Fruit fly (Drosophila melanogaster) whole organism, wandering third instar larva: ENCODE data around the gene Nemp.
A peak's percentile ranks its signal among the peaks of the same experiment; 100 is the strongest.

Experiments used
- Abd-B ChIP-seq: fragments of >200 bp; optimal IDR thresholded peaks from 2 replicates; lab custom pipeline; 2017; ENCODE audit warnings: missing biosample characterization, missing genetic modification characterization
- CG32264 ChIP-seq: fragments of 200-800 bp; sonication (Bioruptor generic); optimal IDR thresholded peaks from 2 replicates; lab custom pipeline; 2016; ENCODE audit warnings: missing biosample characterization, missing genetic modification characterization
- CG9705 ChIP-seq: fragments of 200-800 bp; sonication (Bioruptor generic); optimal IDR thresholded peaks from 2 replicates; lab custom pipeline; 2018; ENCODE audit warnings: missing biosample characterization, mild to moderate bottlenecking, missing genetic modification characterization
- CrebA ChIP-seq: fragments of 200-800 bp; sonication (Bioruptor generic); optimal IDR thresholded peaks from 2 replicates; lab custom pipeline; 2016; ENCODE audit warnings: missing biosample characterization, mild to moderate bottlenecking, missing genetic modification characterization, borderline replicate concordance
- Dfd ChIP-seq: fragments of >200 bp; optimal IDR thresholded peaks from 2 replicates; lab custom pipeline; 2017; ENCODE audit warnings: missing biosample characterization, missing genetic modification characterization
- Dif ChIP-seq: fragments of 200-275, 200-300 bp; sonication (Bioruptor generic); optimal IDR thresholded peaks from 2 replicates; lab custom pipeline; 2018; ENCODE audit warnings: missing biosample characterization, missing genetic modification characterization; ENCODE audit not compliant: partially characterized antibody
- GATAd ChIP-seq: sonication (Bioruptor generic); optimal IDR thresholded peaks from 2 replicates; lab custom pipeline; 2016; ENCODE audit warnings: missing biosample characterization, missing genetic modification characterization
- HLH106 ChIP-seq: fragments of 200-800 bp; optimal IDR thresholded peaks from 3 replicates; lab custom pipeline; 2019; ENCODE audit warnings: missing biosample characterization, mild to moderate bottlenecking, missing genetic modification characterization, moderate library complexity
- Hr78 ChIP-seq: fragments of >200 bp; optimal IDR thresholded peaks from 2 replicates; lab custom pipeline; 2017; ENCODE audit warnings: missing biosample characterization, missing genetic modification characterization
- Hr83 ChIP-seq: fragments of 200-300 bp; sonication (Bioruptor generic); optimal IDR thresholded peaks from 2 replicates; lab custom pipeline; 2016; ENCODE audit warnings: missing biosample characterization, mild to moderate bottlenecking, missing genetic modification characterization, moderate library complexity; ENCODE audit not compliant: poor library complexity, severe bottlenecking
- Jra ChIP-seq: sonication (Bioruptor generic); optimal IDR thresholded peaks from 2 replicates; lab custom pipeline; 2016; ENCODE audit warnings: missing biosample characterization, missing genetic modification characterization
- Mio ChIP-seq: sonication (Bioruptor generic); optimal IDR thresholded peaks from 2 replicates; lab custom pipeline; 2016; ENCODE audit warnings: missing biosample characterization, missing genetic modification characterization
- Myc ChIP-seq: fragments of >200 bp; optimal IDR thresholded peaks from 2 replicates; lab custom pipeline; 2017
- N ChIP-seq: fragments of >200 bp; optimal IDR thresholded peaks from 2 replicates; lab custom pipeline; 2018; ENCODE audit warnings: missing biosample characterization, missing external identifiers, missing genetic modification characterization
- OdsH ChIP-seq: fragments of 200-800 bp; sonication (Bioruptor generic); optimal IDR thresholded peaks from 2 replicates; lab custom pipeline; 2016; ENCODE audit warnings: missing biosample characterization, mild to moderate bottlenecking, missing genetic modification characterization
- Rel ChIP-seq, 2 experiments: fragments of 200-800 bp; sonication (Bioruptor generic) in 1 of 2; optimal IDR thresholded peaks; 2 replicates in 1 of 2; 3 replicates in 1 of 2; lab custom pipeline; 2016 to 2019; ENCODE audit warnings: mild to moderate bottlenecking in 2 of 2, missing biosample characterization in 2 of 2, missing genetic modification characterization in 2 of 2, moderate library complexity in 1 of 2
- Sp1 ChIP-seq: fragments of 200-800 bp; sonication (Bioruptor generic); optimal IDR thresholded peaks from 3 replicates; lab custom pipeline; 2019; ENCODE audit warnings: missing biosample characterization, mild to moderate bottlenecking, missing genetic modification characterization, moderate library complexity
- Vsx2 ChIP-seq: fragments of 200-300, 225-300 bp; sonication (Bioruptor generic); optimal IDR thresholded peaks from 2 replicates; lab custom pipeline; 2018; ENCODE audit warnings: missing biosample characterization, missing genetic modification characterization; ENCODE audit not compliant: partially characterized antibody
- br ChIP-seq: fragments of 200-800 bp; sonication (Bioruptor generic); optimal IDR thresholded peaks from 2 replicates; lab custom pipeline; 2016; ENCODE audit warnings: missing biosample characterization, missing genetic modification characterization
- brk ChIP-seq: fragments of 200-800 bp; sonication (Bioruptor generic); optimal IDR thresholded peaks from 2 replicates; lab custom pipeline; 2016; ENCODE audit warnings: missing biosample characterization, mild to moderate bottlenecking, missing genetic modification characterization
- dl ChIP-seq, 2 experiments: fragments of 175-275, 200-275 bp in 1 of 2; fragments of 200-275 bp in 1 of 2; sonication (Bioruptor generic); optimal IDR thresholded peaks; lab custom pipeline; 2018; ENCODE audit warnings: mild to moderate bottlenecking in 2 of 2, missing biosample characterization in 2 of 2, missing genetic modification characterization in 2 of 2, moderate library complexity in 2 of 2; ENCODE audit not compliant: partially characterized antibody in 2 of 2, insufficient read depth in 1 of 2
- dmrt93B ChIP-seq: fragments of 200-800 bp; sonication (Bioruptor generic); optimal IDR thresholded peaks from 2 replicates; lab custom pipeline; 2018; ENCODE audit warnings: missing biosample characterization, mild to moderate bottlenecking, missing genetic modification characterization
- dsf ChIP-seq: sonication (Bioruptor generic); optimal IDR thresholded peaks from 2 replicates; lab custom pipeline; 2016; ENCODE audit warnings: missing biosample characterization, missing genetic modification characterization, borderline replicate concordance
- ey ChIP-seq: fragments of 200-800 bp; sonication (Bioruptor generic); optimal IDR thresholded peaks from 2 replicates; lab custom pipeline; 2016; ENCODE audit warnings: missing biosample characterization, missing genetic modification characterization
- foxo ChIP-seq, 2 experiments: fragments of 200-800 bp; sonication (Bioruptor generic); optimal IDR thresholded peaks; 2 replicates in 1 of 2; 3 replicates in 1 of 2; lab custom pipeline; 2016 to 2017; ENCODE audit warnings: missing biosample characterization in 2 of 2, missing genetic modification characterization in 2 of 2
- fru ChIP-seq: fragments of 200-800 bp; sonication (Bioruptor generic); optimal IDR thresholded peaks from 3 replicates; lab custom pipeline; 2016; ENCODE audit warnings: missing biosample characterization, mild to moderate bottlenecking, missing genetic modification characterization
- h ChIP-seq: fragments of 200-800 bp; sonication (Bioruptor generic); optimal IDR thresholded peaks from 3 replicates; lab custom pipeline; 2016; ENCODE audit warnings: missing biosample characterization, mild to moderate bottlenecking, missing genetic modification characterization
- jim ChIP-seq: fragments of 175-275, 200-325 bp; sonication (Bioruptor generic); optimal IDR thresholded peaks from 2 replicates; lab custom pipeline; 2016; ENCODE audit warnings: missing biosample characterization, mild to moderate bottlenecking, missing genetic modification characterization
- lola ChIP-seq: fragments of >200 bp; optimal IDR thresholded peaks from 2 replicates; lab custom pipeline; 2017; ENCODE audit warnings: missing biosample characterization, missing genetic modification characterization
- pan ChIP-seq: fragments of >200 bp; optimal IDR thresholded peaks from 2 replicates; lab custom pipeline; 2017
- psq ChIP-seq: fragments of 200-800 bp; sonication (Bioruptor generic); optimal IDR thresholded peaks from 3 replicates; lab custom pipeline; 2017; ENCODE audit warnings: missing biosample characterization, mild to moderate bottlenecking, missing genetic modification characterization, moderate library complexity
- rgr ChIP-seq: fragments of 200-800 bp; sonication (Bioruptor generic); optimal IDR thresholded peaks from 3 replicates; lab custom pipeline; 2016; ENCODE audit warnings: missing biosample characterization, mild to moderate bottlenecking, missing genetic modification characterization
- sage ChIP-seq: fragments of 200-800 bp; sonication (Bioruptor generic); optimal IDR thresholded peaks from 2 replicates; lab custom pipeline; 2016; ENCODE audit warnings: missing biosample characterization, mild to moderate bottlenecking, missing genetic modification characterization
- sv ChIP-seq: fragments of 200-800 bp; sonication (Bioruptor generic); optimal IDR thresholded peaks from 3 replicates; lab custom pipeline; 2016; ENCODE audit warnings: missing biosample characterization, missing genetic modification characterization
- tai ChIP-seq: sonication (Bioruptor generic); optimal IDR thresholded peaks from 2 replicates; lab custom pipeline; 2016; ENCODE audit warnings: missing biosample characterization, missing genetic modification characterization
- usp ChIP-seq: fragments of >200 bp; optimal IDR thresholded peaks from 2 replicates; lab custom pipeline; 2017; ENCODE audit warnings: missing biosample characterization, missing genetic modification characterization
- woc ChIP-seq: sonication (Bioruptor generic); optimal IDR thresholded peaks from 2 replicates; lab custom pipeline; 2016; ENCODE audit warnings: missing biosample characterization, mild to moderate bottlenecking, missing genetic modification characterization

Gene Nemp

DNA sequence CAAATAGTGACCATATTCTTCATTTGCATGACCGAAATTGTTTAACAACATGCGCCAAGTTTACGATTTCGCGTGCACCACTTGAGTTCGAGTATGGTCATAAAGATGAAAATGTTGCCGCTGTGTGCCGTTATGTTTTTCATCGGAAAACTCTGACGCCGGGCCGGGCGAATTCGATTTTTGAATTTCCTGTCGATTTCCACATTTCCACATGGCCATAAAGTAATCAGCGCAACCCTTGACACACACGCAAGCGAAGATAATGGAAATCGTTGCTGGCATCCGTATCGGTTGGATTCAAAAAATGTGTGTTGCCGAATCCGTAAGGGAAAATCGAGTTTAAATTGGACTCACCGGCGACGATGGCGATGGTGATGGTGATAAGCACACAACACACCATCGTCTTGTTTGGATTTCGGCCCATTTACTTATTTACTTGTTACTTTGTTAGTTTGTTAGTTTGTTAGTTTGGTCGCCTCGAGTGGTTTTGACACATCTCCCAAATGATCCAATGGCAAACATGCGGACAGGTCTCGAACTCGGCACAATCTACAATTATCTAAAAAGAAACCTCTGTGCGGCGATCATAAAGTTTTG, 10.2 kb downstream of the Nemp start:
- TF ChIP-seq OdsH (GFP tag; lab: Kevin White, UChicago): no peak
- TF ChIP-seq Dfd (GFP tag; lab: Kevin White, UChicago): no peak
- TF ChIP-seq pan (lab: Kevin White, UChicago): no peak
- no peak for TF ChIP-seq Jra (GFP tag; lab: Kevin White, UChicago)
- TF ChIP-seq Dif: no peak

DNA sequence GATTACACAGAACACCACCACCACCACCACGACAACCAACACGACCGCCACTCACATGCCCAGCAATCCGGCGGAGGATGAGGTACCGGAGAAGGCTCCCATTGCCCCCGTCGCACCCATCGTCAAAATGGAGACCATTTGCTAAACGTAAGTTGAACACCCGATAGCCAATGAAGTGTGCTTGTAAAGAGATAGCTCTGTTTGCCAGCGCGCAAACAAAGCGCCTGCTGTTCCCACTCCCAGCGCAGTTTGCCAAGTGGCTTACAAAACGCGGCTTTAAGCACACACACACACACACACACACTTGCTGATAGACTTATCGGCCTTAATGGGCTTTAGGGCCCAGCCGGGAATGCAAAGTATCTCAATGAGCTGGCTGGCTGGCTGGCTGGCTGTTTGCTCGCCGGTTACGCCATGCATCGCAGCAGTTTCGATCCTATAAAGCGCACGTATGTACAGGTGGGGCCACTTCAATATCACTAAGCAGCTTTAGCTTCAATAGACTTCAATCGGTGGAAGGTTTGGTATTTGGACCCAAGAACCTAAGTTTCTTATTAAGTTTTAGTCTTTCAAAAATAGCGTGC, 11.4 kb downstream of the Nemp start:
- TF ChIP-seq Hr83 (GFP tag; lab: Kevin White, UChicago) (no peak), OdsH (GFP tag; lab: Kevin White, UChicago) (no peak), fru (GFP tag; lab: Kevin White, UChicago) (no peak), GATAd (GFP tag; lab: Kevin White, UChicago) (no peak), foxo (GFP tag; optimal IDR thresholded peaks at IDR 0.05; lab: Kevin White, UChicago) (no peak), woc (GFP tag; lab: Kevin White, UChicago) (no peak), pan (lab: Kevin White, UChicago) (no peak)

dm6 chrX:16641101-16641420, 13.8 kb downstream of the Nemp start:
- TF ChIP-seq tai (GFP tag; lab: Kevin White, UChicago) (no peak), dl (GFP tag; optimal IDR thresholded peaks at IDR 0.05; lab: Kevin White, UChicago; ENCODE audit: insufficient read depth in 1 of 2, partially characterized antibody in 2 of 2) (no peak), CG32264 (no peak), CrebA (GFP tag; lab: Kevin White, UChicago) (no peak), GATAd (GFP tag; lab: Kevin White, UChicago) (no peak), CG9705 (GFP tag; lab: Kevin White, UChicago) (no peak), HLH106 (no peak), h (GFP tag; lab: Kevin White, UChicago) (no peak), sage (GFP tag; lab: Kevin White, UChicago) (no peak), Hr83 (GFP tag; lab: Kevin White, UChicago) (no peak), Dif (no peak), N (GFP tag; lab: Kevin White, UChicago) (no peak), Myc (lab: Kevin White, UChicago) (no peak)

dm6 chrX:16640260-16641100, 14.3 kb downstream of the Nemp start, which contains the start of the genes SNRPG and mthl1:
Gene SNRPG (minus strand): TSS chrX:16640419.
Gene mthl1 (plus strand): TSS chrX:16640968.
- no peak for TF ChIP-seq Abd-B (GFP tag; lab: Kevin White, UChicago)
- peak; percentile 62 for TF ChIP-seq ey (GFP tag; lab: Kevin White, UChicago)
- peak; percentile 56 for TF ChIP-seq h (GFP tag; lab: Kevin White, UChicago)
- no peak for TF ChIP-seq usp (GFP tag; lab: Kevin White, UChicago)
- peak; percentile 75 for TF ChIP-seq tai (GFP tag; lab: Kevin White, UChicago)
- TF ChIP-seq dl (GFP tag; optimal IDR thresholded peaks at IDR 0.05; lab: Kevin White, UChicago; ENCODE audit: insufficient read depth in 1 of 2, partially characterized antibody in 2 of 2): no peak
- TF ChIP-seq Dif: no peak
- TF ChIP-seq brk (GFP tag; lab: Kevin White, UChicago): no peak
- peak; percentile 79 for TF ChIP-seq dmrt93B (GFP tag; lab: Kevin White, UChicago)
- peak; percentile 56 for TF ChIP-seq psq (GFP tag; lab: Kevin White, UChicago)
- peak; percentile 7 for TF ChIP-seq sv
- TF ChIP-seq CG32264: peak; percentile 10
- peak; percentile 52 for TF ChIP-seq fru (GFP tag; lab: Kevin White, UChicago)
- TF ChIP-seq Hr83 (GFP tag; lab: Kevin White, UChicago): peak; percentile 40
- no peak for TF ChIP-seq pan (lab: Kevin White, UChicago)
- TF ChIP-seq Rel (GFP tag; optimal IDR thresholded peaks at IDR 0.05; lab: Kevin White, UChicago): no peak
- TF ChIP-seq Rel (tag; optimal IDR thresholded peaks at IDR 0.05; lab: Kevin White, UChicago): peak; percentile 73
- no peak for TF ChIP-seq Mio (GFP tag; lab: Kevin White, UChicago)
- peak; percentile 33 for TF ChIP-seq Myc (lab: Kevin White, UChicago)
- TF ChIP-seq OdsH (GFP tag; lab: Kevin White, UChicago): no peak
- TF ChIP-seq foxo (GFP tag; optimal IDR thresholded peaks at IDR 0.05; lab: Kevin White, UChicago): peak in 1 of 2 experiments; percentile 78
- no peak for TF ChIP-seq Dfd (GFP tag; lab: Kevin White, UChicago)
- TF ChIP-seq Jra (GFP tag; lab: Kevin White, UChicago): peak; percentile 14
- no peak for TF ChIP-seq jim (GFP tag; lab: Kevin White, UChicago)
- TF ChIP-seq HLH106: peak; percentile 75
- TF ChIP-seq CG9705 (GFP tag; lab: Kevin White, UChicago): peak; percentile 61
- TF ChIP-seq dsf (GFP tag; lab: Kevin White, UChicago): peak; percentile 35
- TF ChIP-seq N (GFP tag; lab: Kevin White, UChicago): peak; percentile 93
- TF ChIP-seq sage (GFP tag; lab: Kevin White, UChicago): peak; percentile 34
- TF ChIP-seq Sp1: peak; percentile 66
- TF ChIP-seq rgr (GFP tag; lab: Kevin White, UChicago): peak; percentile 65
- TF ChIP-seq GATAd (GFP tag; lab: Kevin White, UChicago): no peak
- TF ChIP-seq Vsx2 (GFP tag; lab: Kevin White, UChicago): no peak
- TF ChIP-seq br (GFP tag; lab: Kevin White, UChicago): peak; percentile 44
- TF ChIP-seq Hr78 (GFP tag; lab: Kevin White, UChicago): peak; percentile 39
- peak; percentile 15 for TF ChIP-seq lola (GFP tag; lab: Kevin White, UChicago)
